Fruit fly (Drosophila melanogaster): Measurements from ENCODE around the gene MED31.

Gene MED31

DNA sequence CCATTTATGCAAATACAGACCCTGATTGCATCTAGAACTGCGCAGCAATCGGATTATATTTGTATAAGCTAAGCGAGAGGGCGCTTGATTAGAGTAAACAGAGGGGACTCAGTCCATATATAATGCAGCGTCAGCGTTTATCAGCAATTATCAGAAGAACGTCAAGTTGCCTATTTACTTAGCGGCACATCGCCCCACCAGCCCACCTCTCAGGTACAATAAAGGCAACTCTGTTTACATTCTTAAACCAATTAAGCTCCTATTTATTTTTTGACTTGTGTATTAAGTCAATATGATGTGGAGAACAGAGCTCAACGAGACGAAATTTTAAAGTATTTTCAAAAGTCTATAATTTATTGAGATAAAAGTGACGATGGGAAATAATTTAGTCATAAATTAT, 23.2 kb downstream of the MED31 start (continued):
- TF ChIP-seq croc (GFP tag; conservative IDR thresholded peaks at IDR 0.05) (peak; percentile 54; the same call in 2 of the 3 replicates), Hr51 (GFP tag; optimal IDR thresholded peaks at IDR 0.05) (no peak), Rfx (GFP tag; IDR thresholded peaks at IDR 0.05) (peak; percentile 66; the same call in 1 of the 2 replicates), Kr (GFP tag; optimal IDR thresholded peaks at IDR 0.05) (peak; percentile 89), hbn (GFP tag; IDR thresholded peaks at IDR 0.05; ENCODE audit: partially characterized antibody) (no peak), fru (optimal IDR thresholded peaks at IDR 0.05) (no peak), seq (GFP tag; IDR thresholded peaks at IDR 0.05) (peak; percentile 59; the same call in 1 of the 2 replicates), CG11560 (tag; IDR thresholded peaks at IDR 0.05) (peak; percentile 37; the same call in 1 of the 3 replicates), luna (GFP tag; optimal IDR thresholded peaks at IDR 0.05) (no peak), CG14710 (tag; optimal IDR thresholded peaks at IDR 0.05) (peak; percentile 92), Abd-B (GFP tag; optimal IDR thresholded peaks at IDR 0.05) (no peak), kah (GFP tag; optimal IDR thresholded peaks at IDR 0.05) (peak; percentile 31), wor (GFP tag; IDR thresholded peaks at IDR 0.05) (no peak), CG31441 (GFP tag; IDR thresholded peaks at IDR 0.05) (peak; percentile 93), sisA (GFP tag; IDR thresholded peaks at IDR 0.05) (no peak), CG12104 (GFP tag; optimal IDR thresholded peaks at IDR 0.05) (peak; percentile 89), CG10267 (tag; optimal IDR thresholded peaks at IDR 0.05) (peak; percentile 70), Pdp1 (GFP tag; optimal IDR thresholded peaks at IDR 0.05) (peak; percentile 21 to 65), CG33557 (GFP tag; optimal IDR thresholded peaks at IDR 0.05) (peak; percentile 69), tap (tag; optimal IDR thresholded peaks at IDR 0.05) (peak; percentile 84), CG34376 (GFP tag; optimal IDR thresholded peaks at IDR 0.05) (peak; percentile 48), ssp (GFP tag; IDR thresholded peaks at IDR 0.05) (no peak), CG9876 (GFP tag; optimal IDR thresholded peaks at IDR 0.05) (peak; percentile 4), NFAT (GFP tag; IDR thresholded peaks at IDR 0.05) (0 out of 2 replicates have a peak, but pooled peaks have one; percentile 12), CG2129 (GFP tag; IDR thresholded peaks at IDR 0.05; ENCODE audit: partially characterized antibody) (no peak), hkb (optimal IDR thresholded peaks at IDR 0.05) (no peak), hkb (GFP tag; IDR thresholded peaks at IDR 0.05) (peak; percentile 90), CG12071 (GFP tag; optimal IDR thresholded peaks at IDR 0.05) (peak; percentile 90), CG17361 (GFP tag; IDR thresholded peaks at IDR 0.05) (peak; percentile 90), fd3F (GFP tag; optimal IDR thresholded peaks at IDR 0.05) (no peak), Scr (GFP tag; IDR thresholded peaks at IDR 0.05; ENCODE audit: partially characterized antibody) (no peak), CG3065 (GFP tag; optimal IDR thresholded peaks at IDR 0.05) (no peak), CG17568 (GFP tag; optimal IDR thresholded peaks at IDR 0.05) (peak; percentile 67), chinmo (GFP tag; IDR thresholded peaks at IDR 0.05; ENCODE audit: partially characterized antibody) (no peak), CHES-1-like (GFP tag; optimal IDR thresholded peaks at IDR 0.05) (peak; percentile 32), CG16863 (GFP tag; optimal IDR thresholded peaks at IDR 0.05) (no peak), Myb (GFP tag; optimal IDR thresholded peaks at IDR 0.05) (peak; percentile 26), dati (GFP tag; IDR thresholded peaks at IDR 0.05) (0 out of 2 replicates have a peak, but pooled peaks have one; percentile 42), ems (GFP tag; optimal IDR thresholded peaks at IDR 0.05) (no peak), bcd (GFP tag; optimal IDR thresholded peaks at IDR 0.05) (peak; percentile 90), peb (GFP tag; IDR thresholded peaks at IDR 0.05) (peak; percentile 52; the same call in 1 of the 2 replicates), p53 (GFP tag; optimal IDR thresholded peaks at IDR 0.05) (peak; percentile 67), CG11093 (GFP tag; IDR thresholded peaks at IDR 0.05) (peak; percentile 71; the same call in 1 of the 3 replicates), gt (GFP tag; IDR thresholded peaks at IDR 0.05) (peak; percentile 33; the same call in 1 of the 2 replicates), MTF-1 (GFP tag; optimal IDR thresholded peaks at IDR 0.05; ENCODE audit: borderline replicate concordance) (peak; percentile 96), dan (GFP tag; IDR thresholded peaks at IDR 0.05) (no peak), CG43689 (GFP tag; IDR thresholded peaks at IDR 0.05) (no peak), emc (GFP tag; optimal IDR thresholded peaks at IDR 0.05) (no peak), CG32767 (GFP tag; IDR thresholded peaks at IDR 0.05) (no peak), nmo (GFP tag; optimal IDR thresholded peaks at IDR 0.05) (no peak), CG12659 (GFP tag; optimal IDR thresholded peaks at IDR 0.05) (no peak)
